Worm (Caenorhabditis elegans): Measurements from ENCODE around the gene C24D10.5.
"Not testable (repeated sequence)": the region's sequence is repeated elsewhere in the genome, so short reads cannot be mapped to it uniquely, and the experiment has no call there.

DNA sequence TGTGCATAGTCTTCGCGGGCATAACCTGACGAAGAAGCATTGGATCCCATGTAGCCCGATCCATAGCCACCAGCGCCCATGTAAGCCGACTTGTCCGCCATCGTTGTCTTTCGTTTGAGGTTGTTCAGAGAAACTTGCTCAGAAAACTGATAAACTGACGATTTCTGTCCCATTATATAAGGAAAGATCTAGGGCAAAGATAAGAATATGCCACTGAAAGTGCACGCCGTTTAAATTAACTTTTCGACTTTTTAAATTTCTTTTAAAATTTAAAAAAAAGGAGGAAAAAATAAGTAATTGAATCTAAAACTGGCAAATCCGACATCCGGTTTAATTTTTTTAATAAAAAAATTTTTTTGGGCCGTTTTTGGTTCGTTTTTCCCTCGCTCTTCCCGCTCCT, 15.7 kb downstream of the C24D10.5 start, which contains the start of gene nspd-6:
- TF ChIP-seq pha-4 (tag; optimal IDR thresholded peaks at IDR 0.05); nfya-1 (tag; optimal IDR thresholded peaks at IDR 0.05; ENCODE audit: borderline replicate concordance, insufficient read depth); ceh-79 (tag; optimal IDR thresholded peaks at IDR 0.05); ama-1 (optimal IDR thresholded peaks at IDR 0.05); ama-1 (GFP tag; optimal IDR thresholded peaks at IDR 0.05); zfh-2 (GFP tag; conservative IDR thresholded peaks at IDR 0.05); nfyb-1 (GFP tag; IDR thresholded peaks at IDR 0.05); snpc-4 (GFP tag; optimal IDR thresholded peaks at IDR 0.05); snpc-4 (tag; optimal IDR thresholded peaks at IDR 0.05); unc-62 (GFP tag; optimal IDR thresholded peaks at IDR 0.05); F49E8.2 (tag; optimal IDR thresholded peaks at IDR 0.05; ENCODE audit: insufficient read depth); rpc-1 (optimal IDR thresholded peaks at IDR 0.05); rpc-1 (tag; optimal IDR thresholded peaks at IDR 0.05): not testable (repeated sequence)
